Worm (Caenorhabditis elegans) whole organism, late embryonic: ENCODE measurements around the gene Y39A1A.9.

ENCODE experiments used
- K02D7.2 ChIP-seq: sonication (generic microtip); optimal IDR thresholded peaks from 2 replicates; lab custom pipeline; 2017; ENCODE audit warnings: mild to moderate bottlenecking, missing genetic modification characterization, missing compliant biosample characterization
- ama-1 ChIP-seq: fragments of 150-350 bp; optimal IDR thresholded peaks from 2 replicates; lab custom pipeline; 2014
- ceh-22 ChIP-seq: sonication (generic microtip); optimal IDR thresholded peaks from 2 replicates; lab custom pipeline; 2017; ENCODE audit warnings: missing biosample characterization, missing genetic modification characterization
- dmd-4 ChIP-seq: sonication (generic microtip); optimal IDR thresholded peaks from 2 replicates; lab custom pipeline; 2016; ENCODE audit warnings: borderline replicate concordance, missing genetic modification characterization, missing compliant biosample characterization
- dve-1 ChIP-seq: sonication (generic microtip); optimal IDR thresholded peaks from 2 replicates; lab custom pipeline; 2017; ENCODE audit warnings: antibody characterized with exemption, mild to moderate bottlenecking, missing genetic modification characterization, missing compliant biosample characterization
- elt-2 ChIP-seq: sonication (generic microtip); optimal IDR thresholded peaks from 2 replicates; lab custom pipeline; 2016; ENCODE audit warnings: missing genetic modification reagents, missing genetic modification characterization, missing compliant biosample characterization
- hlh-13 ChIP-seq: fragments of 200-800 bp; sonication (Bioruptor generic); optimal IDR thresholded peaks from 2 replicates; lab custom pipeline; 2018; ENCODE audit warnings: mild to moderate bottlenecking, missing genetic modification characterization, missing compliant biosample characterization
- madf-2 ChIP-seq: sonication (generic microtip); optimal IDR thresholded peaks from 2 replicates; lab custom pipeline; 2017; ENCODE audit warnings: missing genetic modification characterization, missing compliant biosample characterization
- nhr-232 ChIP-seq: sonication (generic microtip); optimal IDR thresholded peaks from 2 replicates; lab custom pipeline; 2016; ENCODE audit warnings: missing genetic modification characterization, missing compliant biosample characterization
- pros-1 ChIP-seq: fragments of 150-350 bp; optimal IDR thresholded peaks from 2 replicates; lab custom pipeline; 2014; ENCODE audit warnings: missing biosample characterization, missing genetic modification reagents, missing genetic modification characterization
- syd-9 ChIP-seq: sonication (generic microtip); optimal IDR thresholded peaks from 2 replicates; lab custom pipeline; 2016; ENCODE audit warnings: mild to moderate bottlenecking, missing genetic modification characterization, moderate library complexity, missing compliant biosample characterization
- tbx-7 ChIP-seq: sonication (generic microtip); optimal IDR thresholded peaks from 2 replicates; lab custom pipeline; 2016; ENCODE audit warnings: missing genotype, missing genetic modification characterization, missing compliant biosample characterization
- unc-55 ChIP-seq: sonication (generic microtip); optimal IDR thresholded peaks from 2 replicates; lab custom pipeline; 2017; ENCODE audit warnings: missing biosample characterization, missing genetic modification reagents, missing genetic modification characterization

DNA sequence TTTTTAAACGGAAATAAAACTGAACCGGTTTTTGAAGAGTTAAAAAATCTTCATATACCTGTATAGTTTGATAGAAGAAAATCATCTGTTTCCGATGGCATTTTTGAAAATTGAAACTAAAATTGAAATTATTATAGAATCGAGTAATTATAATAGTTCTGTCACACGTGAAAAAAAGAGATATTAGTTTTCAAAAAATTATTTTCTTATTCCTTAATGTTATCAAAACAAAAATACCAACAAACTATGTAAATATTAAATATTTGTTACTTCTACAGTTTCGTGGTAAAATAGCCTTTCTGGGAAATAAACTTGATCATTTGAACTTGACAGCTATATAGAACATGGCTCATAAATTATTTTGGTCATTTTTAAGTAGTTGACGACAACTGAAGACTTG is 4.3 kb downstream of the Y39A1A.9 start, which contains the start of gene swt-4:
- no peak for TF ChIP-seq ceh-22 (tag; lab: Kevin White, UChicago)
- no peak for TF ChIP-seq tbx-7 (tag; lab: Kevin White, UChicago)
- TF ChIP-seq unc-55, result no peak
- TF ChIP-seq dmd-4 (tag; lab: Kevin White, UChicago), result no peak
- TF ChIP-seq nhr-232, result no peak
- TF ChIP-seq K02D7.2 (tag; lab: Kevin White, UChicago), result no peak
- TF ChIP-seq ama-1 (lab: Kevin White, UChicago), result no peak
- TF ChIP-seq hlh-13 (GFP tag; lab: Kevin White, UChicago), result no peak
- no peak for TF ChIP-seq dve-1 (tag; lab: Kevin White, UChicago)
- TF ChIP-seq madf-2, result no peak
- no peak for TF ChIP-seq pros-1 (tag; lab: Kevin White, UChicago)
- no peak for TF ChIP-seq elt-2
- TF ChIP-seq syd-9 (tag; lab: Kevin White, UChicago), result no peak
